Worm (Caenorhabditis elegans) whole organism, L3 larva: ENCODE data around the gene C17G1.2.
A peak's percentile ranks its signal among the peaks of the same experiment; 100 is the strongest.

ENCODE experiments used
- ZK546.5 ChIP-seq: sonication (generic microtip); optimal IDR thresholded peaks from 2 replicates; lab custom pipeline; 2017; ENCODE audit warnings: missing biosample characterization, missing genetic modification characterization
- aly-2 ChIP-seq: fragments of 150-350 bp; optimal IDR thresholded peaks from 2 replicates; lab custom pipeline; 2014; ENCODE audit warnings: missing biosample characterization, missing genetic modification characterization
- ama-1 ChIP-seq: fragments of 150-350 bp; optimal IDR thresholded peaks from 2 replicates; lab custom pipeline; 2018
- ceh-16 ChIP-seq: sonication (generic microtip); optimal IDR thresholded peaks from 2 replicates; lab custom pipeline; 2017; ENCODE audit warnings: missing biosample characterization, missing genetic modification characterization
- ceh-28 ChIP-seq: fragments of 150-350 bp; optimal IDR thresholded peaks from 2 replicates; lab custom pipeline; 2014; ENCODE audit warnings: missing biosample characterization, missing genetic modification reagents, missing genetic modification characterization
- ceh-82 ChIP-seq: fragments of 150-350 bp; optimal IDR thresholded peaks from 2 replicates; lab custom pipeline; 2014; ENCODE audit warnings: missing biosample characterization, missing genetic modification characterization
- ceh-9 ChIP-seq: sonication (generic microtip); optimal IDR thresholded peaks from 2 replicates; lab custom pipeline; 2018; ENCODE audit warnings: missing biosample characterization, missing genetic modification characterization
- egl-27 ChIP-seq: sonication (generic microtip); optimal IDR thresholded peaks from 4 replicates; lab custom pipeline; 2017; ENCODE audit warnings: missing biosample characterization, missing genetic modification reagents, missing genetic modification characterization
- egl-5 ChIP-seq: fragments of 150-350 bp; optimal IDR thresholded peaks from 2 replicates; lab custom pipeline; 2017; ENCODE audit warnings: missing biosample characterization, missing genetic modification reagents, missing genetic modification characterization, inconsistent platforms
- elt-1 ChIP-seq: fragments of 150-350 bp; optimal IDR thresholded peaks from 2 replicates; lab custom pipeline; 2014; ENCODE audit warnings: missing biosample characterization, missing genetic modification characterization
- elt-2 ChIP-seq: sonication (generic microtip); optimal IDR thresholded peaks from 2 replicates; lab custom pipeline; 2016; ENCODE audit warnings: missing genetic modification reagents, mild to moderate bottlenecking, missing genetic modification characterization, missing compliant biosample characterization
- elt-3 ChIP-seq, 3 experiments: fragments of 150-350 bp in 1 of 3; sonication (generic microtip) in 2 of 3; optimal IDR thresholded peaks; 2 replicates in 2 of 3; 4 replicates in 1 of 3; lab custom pipeline; 2014 to 2017; ENCODE audit warnings: missing biosample characterization in 3 of 3, missing genetic modification characterization in 3 of 3
- eor-1 ChIP-seq, 2 experiments: fragments of 150-350 bp; optimal IDR thresholded peaks; 2 replicates each; lab custom pipeline; 2014 to 2018; ENCODE audit warnings: missing biosample characterization in 2 of 2, missing genetic modification characterization in 2 of 2
- fkh-2 ChIP-seq: fragments of 150-350 bp; optimal IDR thresholded peaks from 2 replicates; lab custom pipeline; 2014; ENCODE audit warnings: missing biosample characterization, missing genetic modification reagents, missing genetic modification characterization
- fos-1 ChIP-seq: fragments of 150-350 bp; optimal IDR thresholded peaks from 2 replicates; lab custom pipeline; 2014; ENCODE audit warnings: missing biosample characterization, missing genetic modification characterization
- hmg-11 ChIP-seq: sonication (generic microtip); optimal IDR thresholded peaks from 2 replicates; lab custom pipeline; 2016; ENCODE audit warnings: missing genetic modification characterization, missing compliant biosample characterization
- jun-1 ChIP-seq: fragments of 150-350 bp; optimal IDR thresholded peaks from 2 replicates; lab custom pipeline; 2014; ENCODE audit warnings: missing biosample characterization, missing genetic modification reagents, missing genetic modification characterization
- lin-15B ChIP-seq: fragments of 150-350 bp; optimal IDR thresholded peaks from 2 replicates; lab custom pipeline; 2014; ENCODE audit warnings: missing biosample characterization, missing genetic modification characterization
- lin-39 ChIP-seq: fragments of 150-350 bp; optimal IDR thresholded peaks from 2 replicates; lab custom pipeline; 2018; ENCODE audit warnings: missing biosample characterization, missing genetic modification reagents, missing genetic modification characterization
- lsy-12 ChIP-seq: sonication (generic microtip); optimal IDR thresholded peaks from 2 replicates; lab custom pipeline; 2016; ENCODE audit warnings: mild to moderate bottlenecking, missing genetic modification characterization, missing compliant biosample characterization
- mml-1 ChIP-seq: fragments of 150-350 bp; sonication (generic microtip); optimal IDR thresholded peaks from 3 replicates; lab custom pipeline; 2014; ENCODE audit warnings: missing biosample characterization, missing genetic modification characterization
- nfya-1 ChIP-seq: sonication (generic microtip); optimal IDR thresholded peaks from 2 replicates; lab custom pipeline; 2017; ENCODE audit warnings: missing genetic modification characterization, mild to moderate bottlenecking, missing compliant biosample characterization, antibody characterized with exemption, moderate library complexity; ENCODE audit not compliant: insufficient read depth
- nhr-11 ChIP-seq: fragments of 150-350 bp; optimal IDR thresholded peaks from 2 replicates; lab custom pipeline; 2014; ENCODE audit warnings: missing biosample characterization, missing genetic modification characterization
- nhr-12 ChIP-seq: fragments of 150-350 bp; optimal IDR thresholded peaks from 2 replicates; lab custom pipeline; 2014; ENCODE audit warnings: missing biosample characterization, missing genetic modification characterization
- nhr-23 ChIP-seq: fragments of 150-350 bp; optimal IDR thresholded peaks from 2 replicates; lab custom pipeline; 2014; ENCODE audit warnings: missing biosample characterization, missing genetic modification reagents, missing genetic modification characterization
- nhr-237 ChIP-seq: fragments of 150-350 bp; optimal IDR thresholded peaks from 2 replicates; lab custom pipeline; 2014; ENCODE audit warnings: missing biosample characterization, missing genetic modification characterization
- nhr-25 ChIP-seq: sonication (generic microtip); optimal IDR thresholded peaks from 2 replicates; lab custom pipeline; 2017; ENCODE audit warnings: missing biosample characterization, missing genetic modification characterization
- nhr-43 ChIP-seq: sonication (generic microtip); optimal IDR thresholded peaks from 2 replicates; lab custom pipeline; 2016; ENCODE audit warnings: mild to moderate bottlenecking, missing genetic modification characterization, missing compliant biosample characterization; ENCODE audit not compliant: poor library complexity, severe bottlenecking
- pha-4 ChIP-seq: fragments of 150-350 bp; optimal IDR thresholded peaks from 2 replicates; lab custom pipeline; 2014; ENCODE audit warnings: missing biosample characterization, missing genetic modification reagents, missing genetic modification characterization
- pqm-1 ChIP-seq: fragments of 150-350 bp; optimal IDR thresholded peaks from 2 replicates; lab custom pipeline; 2017; ENCODE audit warnings: missing biosample characterization, missing genetic modification characterization, inconsistent platforms
- sea-2 ChIP-seq: fragments of 150-350 bp; sonication (generic microtip); optimal IDR thresholded peaks from 4 replicates; lab custom pipeline; 2014; ENCODE audit warnings: missing biosample characterization, missing genetic modification reagents, missing genetic modification characterization
- skn-1 ChIP-seq: fragments of 150-350 bp; optimal IDR thresholded peaks from 2 replicates; lab custom pipeline; 2014; ENCODE audit warnings: missing biosample characterization, missing genetic modification characterization
- snpc-4 ChIP-seq: fragments of 150-350 bp; optimal IDR thresholded peaks from 2 replicates; lab custom pipeline; 2014; ENCODE audit warnings: missing biosample characterization, missing genetic modification characterization
- tbx-2 ChIP-seq: sonication (generic microtip); optimal IDR thresholded peaks from 2 replicates; lab custom pipeline; 2016; ENCODE audit warnings: mild to moderate bottlenecking, missing genetic modification characterization, missing compliant biosample characterization
- unc-39 ChIP-seq: sonication (generic microtip); optimal IDR thresholded peaks from 4 replicates; lab custom pipeline; 2017; ENCODE audit warnings: missing biosample characterization, missing genetic modification characterization
- unc-62 ChIP-seq: fragments of 150-350 bp; sonication (generic microtip); optimal IDR thresholded peaks from 4 replicates; lab custom pipeline; 2014; ENCODE audit warnings: missing biosample characterization, missing genetic modification reagents, missing genetic modification characterization
- zag-1 ChIP-seq: fragments of 150-350 bp; optimal IDR thresholded peaks from 2 replicates; lab custom pipeline; 2014; ENCODE audit warnings: missing biosample characterization, missing genetic modification characterization
- ztf-4 ChIP-seq: fragments of 150-350 bp; optimal IDR thresholded peaks from 2 replicates; lab custom pipeline; 2014; ENCODE audit warnings: missing biosample characterization, missing genetic modification characterization

The C17G1.2 gene

ce11 chrX:9932226-9932773 lies 10.9 kb downstream of the C17G1.2 start, which contains the start of gene tsp-21:
tsp-21 (plus strand) TSS chrX:9932371.
- TF ChIP-seq skn-1 (tag; lab: Kevin White, UChicago) (peak; percentile 66), pha-4 (tag; lab: Kevin White, UChicago) (peak; percentile 94), ZK546.5 (tag; lab: Kevin White, UChicago) (no peak), hmg-11 (peak; percentile 84), zag-1 (tag; lab: Kevin White, UChicago) (no peak), nhr-23 (tag; lab: Kevin White, UChicago) (peak; percentile 85), nhr-25 (tag; lab: Kevin White, UChicago) (peak; percentile 97), nhr-12 (tag; lab: Kevin White, UChicago) (no peak), tbx-2 (tag; lab: Kevin White, UChicago) (peak; percentile 15), nhr-237 (tag; lab: Kevin White, UChicago) (no peak), nfya-1 (peak; percentile 84), unc-62 (GFP tag; lab: Kevin White, UChicago) (peak; percentile 24), jun-1 (tag; lab: Kevin White, UChicago) (peak; percentile 72), aly-2 (tag; lab: Kevin White, UChicago) (no peak), snpc-4 (tag; lab: Kevin White, UChicago) (peak; percentile 61), egl-27 (peak; percentile 84), eor-1 (tag; optimal IDR thresholded peaks at IDR 0.05; lab: Kevin White, UChicago) (no peak), fos-1 (peak; percentile 59), nhr-43 (tag; lab: Kevin White, UChicago) (peak; percentile 72), lin-39 (tag; lab: Kevin White, UChicago) (peak; percentile 84), elt-1 (tag; lab: Kevin White, UChicago) (peak; percentile 41), unc-39 (tag; lab: Kevin White, UChicago) (no peak), ceh-28 (tag; lab: Kevin White, UChicago) (peak; percentile 55), fkh-2 (tag; lab: Kevin White, UChicago) (no peak), lin-15B (tag; lab: Kevin White, UChicago) (peak; percentile 50), mml-1 (tag; lab: Kevin White, UChicago) (no peak), nhr-11 (no peak), elt-2 (tag; lab: Kevin White, UChicago) (peak; percentile 80), elt-3 (tag; optimal IDR thresholded peaks at IDR 0.05; lab: Kevin White, UChicago) (no peak), ceh-16 (tag; lab: Kevin White, UChicago) (no peak), ceh-9 (tag; lab: Kevin White, UChicago) (no peak), egl-5 (peak; percentile 39), ceh-82 (tag; lab: Kevin White, UChicago) (no peak), pqm-1 (tag; lab: Kevin White, UChicago) (peak; percentile 85), sea-2 (GFP tag; lab: Kevin White, UChicago) (peak; percentile 33), ama-1 (peak; percentile 50), ztf-4 (tag; lab: Kevin White, UChicago) (no peak), lsy-12 (tag; lab: Kevin White, UChicago) (peak; percentile 64)
- TF ChIP-seq, all 47 proteins: peak for 23

ce11 chrX:9933291-9934008 lies 12.1 kb downstream of the C17G1.2 start:
- TF ChIP-seq ama-1: peak; percentile 33
- TF ChIP-seq nhr-12 (tag; lab: Kevin White, UChicago): no peak

ce11 chrX:9934009-9934323 lies 12.6 kb downstream of the C17G1.2 start:
- TF ChIP-seq pqm-1 (tag; lab: Kevin White, UChicago) (peak; percentile 52), eor-1 (tag; optimal IDR thresholded peaks at IDR 0.05; lab: Kevin White, UChicago) (no peak), snpc-4 (tag; lab: Kevin White, UChicago) (no peak), lin-15B (tag; lab: Kevin White, UChicago) (no peak), elt-2 (tag; lab: Kevin White, UChicago) (peak; percentile 67), elt-3 (tag; optimal IDR thresholded peaks at IDR 0.05; lab: Kevin White, UChicago) (no peak), ama-1 (no peak), egl-27 (no peak), pha-4 (tag; lab: Kevin White, UChicago) (peak; percentile 23)
- TF ChIP-seq, all 47 proteins: peak for 3
